Fruit fly (Drosophila melanogaster) whole organism, embryonic: ENCODE measurements around the gene CG10874.

Experiments
- Atf-2 ChIP-seq: fragments of 200-800 bp; sonication (Bioruptor generic); optimal IDR thresholded peaks from 2 replicates; lab custom pipeline; 2016; ENCODE audit warnings: missing biosample characterization, missing genetic modification characterization
- B-H1 ChIP-seq: fragments of 200-800 bp; sonication (Bioruptor generic); IDR thresholded peaks from 3 replicates; pipeline ENCODE4 v1.3.6; 2022; ENCODE audit warnings: missing biosample characterization, missing genetic modification characterization
- CG10366 ChIP-seq: fragments of 200-800 bp; sonication (Bioruptor generic); IDR thresholded peaks from 2 replicates; pipeline ENCODE4 v1.3.6; 2022; ENCODE audit warnings: missing biosample characterization, missing genetic modification characterization
- CG10654 ChIP-seq: fragments of 200-800 bp; sonication (Bioruptor generic); optimal IDR thresholded peaks from 2 replicates; lab custom pipeline; 2016; ENCODE audit warnings: missing biosample characterization, missing genetic modification characterization
- CG14014 ChIP-seq: fragments of 200-800 bp; sonication (Bioruptor generic); IDR thresholded peaks from 2 replicates; pipeline ENCODE4 v1.3.6; 2022; ENCODE audit warnings: missing biosample characterization, missing genetic modification characterization
- CG16815 ChIP-seq: fragments of 200-800 bp; sonication (Bioruptor generic); optimal IDR thresholded peaks from 3 replicates; lab custom pipeline; 2017; ENCODE audit warnings: missing biosample characterization, mild to moderate bottlenecking, missing genetic modification characterization
- CG17612 ChIP-seq: fragments of 200-800 bp; sonication (Bioruptor generic); IDR thresholded peaks from 2 replicates; pipeline ENCODE4 v1.3.6; 2022; ENCODE audit warnings: missing biosample characterization, missing genetic modification characterization
- CG2889 ChIP-seq: fragments of 200-800 bp; sonication (Bioruptor generic); IDR thresholded peaks from 3 replicates; pipeline ENCODE4 v1.3.6; 2022; ENCODE audit warnings: missing biosample characterization, missing genetic modification characterization
- CG30403 ChIP-seq: fragments of 200-800 bp; sonication (Bioruptor generic); optimal IDR thresholded peaks from 3 replicates; lab custom pipeline; 2016; ENCODE audit warnings: missing biosample characterization, missing genetic modification characterization
- CG3163 ChIP-seq: fragments of 200-800 bp; sonication (Bioruptor generic); optimal IDR thresholded peaks from 3 replicates; lab custom pipeline; 2016; ENCODE audit warnings: missing biosample characterization, missing genetic modification characterization
- CG4707 ChIP-seq: fragments of 200-800 bp; sonication (Bioruptor generic); optimal IDR thresholded peaks from 2 replicates; lab custom pipeline; 2018; ENCODE audit warnings: missing biosample characterization, mild to moderate bottlenecking, missing genetic modification characterization, moderate library complexity
- CG4730 ChIP-seq: fragments of 200-800 bp; sonication (Bioruptor generic); IDR thresholded peaks from 2 replicates; pipeline ENCODE4 v1.3.6; 2022; ENCODE audit warnings: missing biosample characterization, missing genetic modification characterization
- CG6689 ChIP-seq: fragments of 200-800 bp; sonication (Bioruptor generic); IDR thresholded peaks from 2 replicates; pipeline ENCODE4 v1.3.6; 2022; ENCODE audit warnings: missing biosample characterization, missing genetic modification characterization
- CG7556 ChIP-seq: fragments of 200-800 bp; sonication (Bioruptor generic); optimal IDR thresholded peaks from 2 replicates; lab custom pipeline; 2017; ENCODE audit warnings: missing biosample characterization, mild to moderate bottlenecking, missing genetic modification characterization
- CHES-1-like ChIP-seq: fragments of 200-800 bp; sonication (Bioruptor generic); optimal IDR thresholded peaks from 2 replicates; lab custom pipeline; 2016; ENCODE audit warnings: missing biosample characterization, missing genetic modification characterization
- CkIIα-i1 ChIP-seq: fragments of 200-800 bp; sonication (Bioruptor generic); IDR thresholded peaks from 2 replicates; pipeline ENCODE4 v1.3.6; 2022; ENCODE audit warnings: missing biosample characterization, missing genetic modification characterization
- CoRest ChIP-seq: fragments of 200-800 bp; sonication (Bioruptor generic); optimal IDR thresholded peaks from 3 replicates; lab custom pipeline; 2018; ENCODE audit warnings: missing biosample characterization, mild to moderate bottlenecking, missing genetic modification characterization, moderate library complexity
- D ChIP-seq, 2 experiments: fragments of 200-800 bp in 1 of 2; fragments of >200 bp in 1 of 2; sonication (Bioruptor generic) in 1 of 2; optimal IDR thresholded peaks; 2 replicates in 1 of 2; 3 replicates in 1 of 2; lab custom pipeline; 2017; ENCODE audit warnings: mild to moderate bottlenecking in 1 of 2, missing biosample characterization in 1 of 2, missing genetic modification characterization in 1 of 2, missing genetic modification reagents in 1 of 2
- Dad ChIP-seq: fragments of 200-800 bp; sonication (Bioruptor generic); optimal IDR thresholded peaks from 3 replicates; lab custom pipeline; 2016; ENCODE audit warnings: missing biosample characterization, missing genetic modification characterization
- Dll ChIP-seq: fragments of 200-800 bp; sonication (Bioruptor generic); IDR thresholded peaks from 4 replicates; pipeline ENCODE4 v1.3.6; 2022; ENCODE audit warnings: missing biosample characterization, missing genetic modification characterization; ENCODE audit not compliant: partially characterized antibody
- E2f1 ChIP-seq: fragments of 200-800 bp; sonication (Bioruptor generic); IDR thresholded peaks from 2 replicates; pipeline ENCODE4 v1.3.6; 2022; ENCODE audit warnings: missing biosample characterization, missing genetic modification characterization
- Ets97D ChIP-seq: fragments of 200-800 bp; sonication (Bioruptor generic); optimal IDR thresholded peaks from 3 replicates; lab custom pipeline; 2016; ENCODE audit warnings: missing biosample characterization, missing genetic modification characterization
- Fer3 ChIP-seq: fragments of 200-800 bp; sonication (Bioruptor generic); optimal IDR thresholded peaks from 2 replicates; lab custom pipeline; 2018; ENCODE audit warnings: missing biosample characterization, mild to moderate bottlenecking, missing genetic modification characterization, moderate library complexity
- Gsc ChIP-seq: fragments of 200-800 bp; sonication (Bioruptor generic); IDR thresholded peaks from 2 replicates; pipeline ENCODE4 v1.3.6; 2022; ENCODE audit warnings: missing biosample characterization, missing genetic modification characterization
- HHEX ChIP-seq: fragments of 200-800 bp; sonication (Bioruptor generic); optimal IDR thresholded peaks from 3 replicates; lab custom pipeline; 2017; ENCODE audit warnings: missing biosample characterization, mild to moderate bottlenecking, missing genetic modification characterization, missing genetic modification reagents
- HLH54F ChIP-seq: fragments of 200-800 bp; sonication (Bioruptor generic); optimal IDR thresholded peaks from 3 replicates; lab custom pipeline; 2016; ENCODE audit warnings: missing biosample characterization, missing genetic modification characterization
- Lim3 ChIP-seq: fragments of 200-800 bp; sonication (Bioruptor generic); IDR thresholded peaks from 2 replicates; pipeline ENCODE4 v1.3.6; 2022; ENCODE audit warnings: missing biosample characterization, missing genetic modification characterization
- MESR4 ChIP-seq: fragments of 200-800 bp; sonication (Bioruptor generic); optimal IDR thresholded peaks from 2 replicates; lab custom pipeline; 2018; ENCODE audit warnings: missing biosample characterization, mild to moderate bottlenecking, missing genetic modification characterization, moderate library complexity
- NK7.1 ChIP-seq: fragments of 200-800 bp; sonication (Bioruptor generic); optimal IDR thresholded peaks from 3 replicates; lab custom pipeline; 2016; ENCODE audit warnings: missing biosample characterization, missing genetic modification characterization
- Ravus ChIP-seq: fragments of 200-800 bp; sonication (Bioruptor generic); IDR thresholded peaks from 2 replicates; pipeline ENCODE4 v1.3.6; 2022; ENCODE audit warnings: missing biosample characterization, missing genetic modification characterization
- Sry-δ ChIP-seq: fragments of 200-800 bp; sonication (Bioruptor generic); optimal IDR thresholded peaks from 2 replicates; lab custom pipeline; 2016; ENCODE audit warnings: missing biosample characterization, missing genetic modification characterization
- Ssrp ChIP-seq: fragments of 200-800 bp; sonication (Bioruptor generic); optimal IDR thresholded peaks from 2 replicates; lab custom pipeline; 2018; ENCODE audit warnings: missing biosample characterization, mild to moderate bottlenecking, missing genetic modification characterization, moderate library complexity
- Usf ChIP-seq: fragments of 200-800 bp; sonication (Bioruptor generic); optimal IDR thresholded peaks from 2 replicates; lab custom pipeline; 2017; ENCODE audit warnings: missing genotype, missing biosample characterization, missing genetic modification characterization
- Xbp1 ChIP-seq: fragments of 200-800 bp; sonication (Bioruptor generic); optimal IDR thresholded peaks from 3 replicates; lab custom pipeline; 2016; ENCODE audit warnings: missing biosample characterization, mild to moderate bottlenecking, missing genetic modification characterization
- abd-A ChIP-seq: fragments of 200-800 bp; sonication (Bioruptor generic); optimal IDR thresholded peaks from 3 replicates; lab custom pipeline; 2019; ENCODE audit warnings: missing biosample characterization, mild to moderate bottlenecking, missing genetic modification characterization, moderate library complexity
- amos ChIP-seq: fragments of 200-800 bp; sonication (Bioruptor generic); IDR thresholded peaks from 2 replicates; pipeline ENCODE4 v1.3.6; 2022; ENCODE audit warnings: missing biosample characterization, missing genetic modification characterization; ENCODE audit not compliant: partially characterized antibody
- bcd ChIP-seq: fragments of 200-800 bp; sonication (Bioruptor generic); optimal IDR thresholded peaks from 2 replicates; lab custom pipeline; 2017; ENCODE audit warnings: missing biosample characterization, mild to moderate bottlenecking, missing genetic modification characterization
- dm ChIP-seq: fragments of 200-800 bp; sonication (Bioruptor generic); optimal IDR thresholded peaks from 3 replicates; lab custom pipeline; 2016; ENCODE audit warnings: missing biosample characterization, missing genetic modification characterization
- emc ChIP-seq: fragments of 200-800 bp; sonication (Bioruptor generic); optimal IDR thresholded peaks from 2 replicates; lab custom pipeline; 2016; ENCODE audit warnings: missing biosample characterization, missing genetic modification characterization
- fd102C ChIP-seq: fragments of 200-800 bp; sonication (Bioruptor generic); optimal IDR thresholded peaks from 2 replicates; lab custom pipeline; 2018; ENCODE audit warnings: missing biosample characterization, mild to moderate bottlenecking, missing genetic modification characterization, moderate library complexity
- her ChIP-seq: fragments of 200-800 bp; sonication (Bioruptor generic); optimal IDR thresholded peaks from 2 replicates; lab custom pipeline; 2016; ENCODE audit warnings: missing biosample characterization, missing genetic modification characterization
- jumu ChIP-seq: fragments of 200-800 bp; sonication (Bioruptor generic); optimal IDR thresholded peaks from 3 replicates; lab custom pipeline; 2016; ENCODE audit warnings: missing biosample characterization, missing genetic modification characterization
- lilli ChIP-seq: fragments of 200-800 bp; sonication (Bioruptor generic); optimal IDR thresholded peaks from 3 replicates; lab custom pipeline; 2016; ENCODE audit warnings: missing biosample characterization, missing genetic modification characterization
- lmd ChIP-seq: fragments of 200-800 bp; sonication (Bioruptor generic); IDR thresholded peaks from 2 replicates; pipeline ENCODE4 v1.3.6; 2022; ENCODE audit warnings: missing biosample characterization, missing genetic modification characterization
- onecut ChIP-seq: fragments of 200-800 bp; sonication (Bioruptor generic); IDR thresholded peaks from 2 replicates; pipeline ENCODE4 v1.3.6; 2022; ENCODE audit warnings: missing biosample characterization, missing genetic modification characterization
- pb ChIP-seq: fragments of 200-800 bp; sonication (Bioruptor generic); optimal IDR thresholded peaks from 3 replicates; lab custom pipeline; 2016; ENCODE audit warnings: missing biosample characterization, missing genetic modification characterization
- repo ChIP-seq: fragments of 200-800 bp; sonication (Bioruptor generic); optimal IDR thresholded peaks from 2 replicates; lab custom pipeline; 2016; ENCODE audit warnings: missing biosample characterization, missing genetic modification characterization
- slp2 ChIP-seq: fragments of 200-800 bp; sonication (Bioruptor generic); optimal IDR thresholded peaks from 2 replicates; lab custom pipeline; 2016; ENCODE audit warnings: missing biosample characterization, missing genetic modification characterization
- unc-4 ChIP-seq: fragments of 200-800 bp; sonication (Bioruptor generic); IDR thresholded peaks from 2 replicates; pipeline ENCODE4 v1.3.6; 2022; ENCODE audit warnings: missing biosample characterization, missing genetic modification characterization; ENCODE audit not compliant: partially characterized antibody
- usp ChIP-seq: fragments of >200 bp; optimal IDR thresholded peaks from 2 replicates; lab custom pipeline; 2017; ENCODE audit warnings: missing biosample characterization, missing genetic modification characterization
- zen2 ChIP-seq: fragments of 200-800 bp; sonication (Bioruptor generic); IDR thresholded peaks from 3 replicates; pipeline ENCODE4 v1.3.6; 2022; ENCODE audit warnings: missing biosample characterization, missing genetic modification characterization; ENCODE audit not compliant: partially characterized antibody
- zfh2 ChIP-seq: fragments of 200-800 bp; sonication (Bioruptor generic); optimal IDR thresholded peaks from 2 replicates; lab custom pipeline; 2016; ENCODE audit warnings: missing biosample characterization, missing genetic modification characterization

CG10874 gene

dm6 chr2L:2214004-2214403 is 21.8 kb upstream of the CG10874 start, which contains the start of the genes Uch and CG34174 (continued):
- TF ChIP-seq Fer3 (tag; lab: Kevin White, UChicago) (no peak), onecut (no peak), NK7.1 (GFP tag; lab: Kevin White, UChicago) (no peak), lilli (GFP tag; lab: Kevin White, UChicago) (no peak), zfh2 (peak; percentile 1), CG6689 (GFP tag; lab: Robert Waterston, UW) (no peak), Atf-2 (no peak), unc-4 (GFP tag; lab: Robert Waterston, UW) (peak; percentile 77), CoRest (peak; percentile 29), MESR4 (GFP tag; lab: Kevin White, UChicago) (no peak), Lim3 (no peak), CG10366 (GFP tag; lab: Robert Waterston, UW) (no peak), CG3163 (GFP tag; lab: Kevin White, UChicago) (no peak), CG4707 (no peak), emc (no peak), HHEX (no peak), Dll (GFP tag; lab: Robert Waterston, UW) (peak; percentile 82), abd-A (tag; lab: Kevin White, UChicago) (peak; percentile 29), CG2889 (no peak), E2f1 (no peak), Ets97D (peak; percentile 65), fd102C (GFP tag; lab: Kevin White, UChicago) (no peak), Xbp1 (GFP tag; lab: Kevin White, UChicago) (no peak), CG30403 (GFP tag; lab: Kevin White, UChicago) (peak; percentile 21), repo (GFP tag; lab: Kevin White, UChicago) (no peak), jumu (GFP tag; lab: Kevin White, UChicago) (no peak), pb (GFP tag; lab: Kevin White, UChicago) (no peak), HLH54F (no peak), Gsc (GFP tag; lab: Robert Waterston, UW) (no peak), D (optimal IDR thresholded peaks at IDR 0.05; lab: Kevin White, UChicago) (no peak), D (GFP tag; optimal IDR thresholded peaks at IDR 0.05; lab: Kevin White, UChicago) (no peak), dm (no peak), lmd (no peak), Sry-δ (peak; percentile 70), CG7556 (GFP tag; lab: Kevin White, UChicago) (no peak), Ravus (no peak), zen2 (GFP tag; lab: Robert Waterston, UW) (peak; percentile 65; the same call in 2 of the 3 replicates), Dad (GFP tag; lab: Kevin White, UChicago) (no peak), CkIIα-i1 (GFP tag; lab: Robert Waterston, UW) (no peak), usp (GFP tag; lab: Kevin White, UChicago) (no peak), CG14014 (GFP tag; lab: Robert Waterston, UW) (no peak), CG4730 (no peak), CG10654 (GFP tag; lab: Kevin White, UChicago) (no peak), CHES-1-like (GFP tag; lab: Kevin White, UChicago) (peak; percentile 75), B-H1 (GFP tag; lab: Robert Waterston, UW) (no peak), Ssrp (tag; lab: Kevin White, UChicago) (no peak), Usf (GFP tag; lab: Kevin White, UChicago) (no peak), amos (GFP tag; lab: Robert Waterston, UW) (peak; percentile 67; the same call in 1 of the 2 replicates), slp2 (GFP tag; lab: Kevin White, UChicago) (no peak), bcd (peak; percentile 24), CG17612 (GFP tag; lab: Robert Waterston, UW) (no peak), CG16815 (GFP tag; lab: Kevin White, UChicago) (no peak), her (GFP tag; lab: Kevin White, UChicago) (no peak)
